Worm (Caenorhabditis elegans): ENCODE data around the gene F47D2.11.
"Not testable (repeated sequence)": the region's sequence is repeated elsewhere in the genome, so short reads cannot be mapped to it uniquely, and the experiment has no call there.

- not testable (repeated sequence) for TF ChIP-seq ama-1 (optimal IDR thresholded peaks at IDR 0.05); T23F11.4 (GFP tag; optimal IDR thresholded peaks at IDR 0.05)
Observed at ce11 chrV:4333518-4333917, 37.7 kb upstream of the F47D2.11 start.
